Fruit fly (Drosophila melanogaster) whole organism, adult: Measurements from ENCODE around the gene CG6933.

Experiments used
- CG5204 ChIP-seq: fragments of 200-800 bp; sonication (Bioruptor generic); optimal IDR thresholded peaks from 2 replicates; lab custom pipeline; 2016; ENCODE audit warnings: missing biosample characterization, missing genetic modification characterization
- Crg-1 ChIP-seq: fragments of 200-800 bp; sonication (Bioruptor generic); optimal IDR thresholded peaks from 2 replicates; lab custom pipeline; 2016; ENCODE audit warnings: missing biosample characterization, missing genetic modification characterization
- Mnt ChIP-seq: fragments of 200-800 bp; sonication (Bioruptor generic); optimal IDR thresholded peaks from 2 replicates; lab custom pipeline; 2016; ENCODE audit warnings: missing biosample characterization, mild to moderate bottlenecking, missing genetic modification characterization
- pad ChIP-seq: fragments of 200-800 bp; sonication (Bioruptor generic); optimal IDR thresholded peaks from 3 replicates; lab custom pipeline; 2017; ENCODE audit warnings: missing biosample characterization, missing genetic modification characterization, mild to moderate bottlenecking, moderate library complexity, missing genetic modification reagents
- tj ChIP-seq: fragments of 200-800 bp; sonication (Bioruptor generic); optimal IDR thresholded peaks from 3 replicates; lab custom pipeline; 2017; ENCODE audit warnings: missing biosample characterization, mild to moderate bottlenecking, missing genetic modification characterization, moderate library complexity

DNA sequence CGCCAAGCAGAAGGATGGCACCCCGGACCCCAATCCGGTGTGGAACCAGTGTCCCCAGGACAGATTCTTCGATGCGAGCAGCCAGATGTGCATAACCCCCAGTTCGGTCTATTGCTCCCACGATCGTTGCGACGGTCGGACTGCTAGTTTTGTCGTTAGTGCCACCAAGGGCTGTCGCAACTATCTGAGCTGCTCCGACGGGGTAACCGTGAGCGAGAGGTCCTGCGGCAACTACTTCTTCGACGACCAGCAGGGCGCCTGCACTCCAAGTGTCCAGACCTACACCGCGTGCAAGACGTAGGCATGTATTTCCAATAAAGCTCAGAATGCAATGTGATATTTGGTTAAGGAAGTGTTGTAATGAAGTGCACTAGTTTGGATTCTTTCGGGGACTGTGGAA is 2.4 kb upstream of the CG6933 start:
- TF ChIP-seq pad (no peak), tj (GFP tag; lab: Kevin White, UChicago) (no peak), Mnt (no peak), Crg-1 (GFP tag; lab: Kevin White, UChicago) (no peak), CG5204 (no peak)
